Worm (Caenorhabditis elegans): ENCODE data around the gene oxy-4.
A peak's percentile ranks its signal among the peaks of the same experiment; 100 is the strongest.

Gene oxy-4

ce11 chrIII:5150012-5150411, 8.6 kb downstream of the oxy-4 start:
- no peak for TF ChIP-seq daf-12 (tag; optimal IDR thresholded peaks at IDR 0.05)

- TF ChIP-seq unc-62 (GFP tag; optimal IDR thresholded peaks at IDR 0.05 in 1 of 2) (peak in 1 of 2 experiments; percentile 9), unc-62 (tag; optimal IDR thresholded peaks at IDR 0.05) (no peak), lir-3 (tag; optimal IDR thresholded peaks at IDR 0.05) (no peak)
Observed at ce11 chrIII:5149478-5149877, 9.1 kb downstream of the oxy-4 start, which contains the start of gene Y54H5A.2. Gene Y54H5A.2 (minus strand): TSS chrIII:5149578.

ce11 chrIII:5147445-5147844, 11.1 kb downstream of the oxy-4 start:
- TF ChIP-seq unc-39 (tag; optimal IDR thresholded peaks at IDR 0.05) = no peak
- peak in 1 of 2 experiments; percentile 83 for TF ChIP-seq unc-62 (GFP tag; optimal IDR thresholded peaks at IDR 0.05 in 1 of 2)
- TF ChIP-seq unc-62 (tag; optimal IDR thresholded peaks at IDR 0.05) = no peak
- no peak for TF ChIP-seq daf-16 (GFP tag; optimal IDR thresholded peaks at IDR 0.05)
- TF ChIP-seq daf-16 (tag; optimal IDR thresholded peaks at IDR 0.05) = peak; percentile 43
- TF ChIP-seq tra-1 (GFP tag; IDR thresholded peaks at IDR 0.05) = no peak; the same call in 1 of the 2 replicates
- TF ChIP-seq pqm-1 (tag; optimal IDR thresholded peaks at IDR 0.05) = peak; percentile 35
- TF ChIP-seq ceh-62 (tag; optimal IDR thresholded peaks at IDR 0.05) = no peak

ce11 chrIII:5146749-5147148, 11.8 kb downstream of the oxy-4 start:
- TF ChIP-seq lin-39 (tag; optimal IDR thresholded peaks at IDR 0.05) (no peak), nhr-111 (GFP tag; optimal IDR thresholded peaks at IDR 0.05) (no peak), ceh-20 (GFP tag; IDR thresholded peaks at IDR 0.05) (peak; percentile 84), daf-12 (tag; optimal IDR thresholded peaks at IDR 0.05) (no peak), sdz-12 (GFP tag; optimal IDR thresholded peaks at IDR 0.05) (no peak), set-16 (GFP tag; IDR thresholded peaks at IDR 0.05) (no peak), F26F4.8 (GFP tag; conservative IDR thresholded peaks at IDR 0.05) (no peak), ztf-11 (tag; optimal IDR thresholded peaks at IDR 0.05) (no peak), hlh-11 (tag; optimal IDR thresholded peaks at IDR 0.05) (peak; percentile 65), unc-62 (GFP tag; optimal IDR thresholded peaks at IDR 0.05 in 1 of 2) (peak in 1 of 2 experiments; percentile 70), unc-62 (tag; optimal IDR thresholded peaks at IDR 0.05) (no peak), tra-1 (GFP tag; IDR thresholded peaks at IDR 0.05) (peak; percentile 78), lin-29 (GFP tag; IDR thresholded peaks at IDR 0.05) (no peak), pha-4 (GFP tag; IDR thresholded peaks at IDR 0.05) (no peak), pha-4 (tag; optimal IDR thresholded peaks at IDR 0.05) (no peak), pqm-1 (tag; optimal IDR thresholded peaks at IDR 0.05) (peak; percentile 39), daf-16 (GFP tag; optimal IDR thresholded peaks at IDR 0.05) (no peak), daf-16 (tag; optimal IDR thresholded peaks at IDR 0.05) (peak; percentile 86), ceh-32 (tag; optimal IDR thresholded peaks at IDR 0.05; ENCODE audit: poor library complexity) (no peak), dve-1 (tag; optimal IDR thresholded peaks at IDR 0.05; ENCODE audit: insufficient read depth) (peak; percentile 71), arid-1 (GFP tag; conservative IDR thresholded peaks at IDR 0.05) (no peak), F44E2.7 (GFP tag; IDR thresholded peaks at IDR 0.05) (no peak), lin-1 (GFP tag; IDR thresholded peaks at IDR 0.05) (0 out of 2 replicates have a peak, but pooled peaks have one; percentile 22), hmg-1.1 (GFP tag; IDR thresholded peaks at IDR 0.05) (no peak), zip-2 (tag; optimal IDR thresholded peaks at IDR 0.05) (no peak), dmd-6 (GFP tag; IDR thresholded peaks at IDR 0.05) (peak; percentile 65), mxl-3 (GFP tag; optimal IDR thresholded peaks at IDR 0.05) (peak; percentile 33), php-3 (GFP tag; IDR thresholded peaks at IDR 0.05) (peak; percentile 98), ceh-44 (GFP tag; IDR thresholded peaks at IDR 0.05) (no peak), nhr-28 (tag; optimal IDR thresholded peaks at IDR 0.05) (peak; percentile 48)

DNA sequence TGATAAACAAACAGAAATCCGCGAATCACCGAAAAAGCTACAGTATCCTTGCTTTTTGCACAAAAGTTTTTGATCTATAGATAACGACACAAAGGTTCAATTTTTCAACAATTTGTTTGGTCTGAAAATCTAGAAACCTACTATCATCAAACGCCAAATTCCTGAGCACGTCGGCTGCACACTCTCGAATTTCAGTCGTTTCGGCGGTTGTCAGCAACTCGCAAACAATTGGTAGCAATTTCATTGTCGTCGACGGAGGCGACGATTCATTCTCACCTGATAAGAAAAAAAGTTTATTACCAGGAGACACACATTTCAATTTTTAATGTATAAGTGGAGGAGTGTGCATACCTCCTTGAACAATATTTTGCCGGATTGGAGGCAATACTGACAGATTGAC, 12.7 kb downstream of the oxy-4 start:
- TF ChIP-seq duxl-1 (tag; optimal IDR thresholded peaks at IDR 0.05; ENCODE audit: poor library complexity) (no peak), daf-16 (GFP tag; optimal IDR thresholded peaks at IDR 0.05) (no peak), daf-16 (tag; optimal IDR thresholded peaks at IDR 0.05) (peak; percentile 52), nhr-41 (GFP tag; IDR thresholded peaks at IDR 0.05) (no peak), zip-11 (GFP tag; IDR thresholded peaks at IDR 0.05) (no peak), dmd-6 (GFP tag; IDR thresholded peaks at IDR 0.05) (peak; percentile 51; the same call in 1 of the 2 replicates), dve-1 (tag; optimal IDR thresholded peaks at IDR 0.05; ENCODE audit: insufficient read depth) (peak; percentile 22), nhr-28 (tag; optimal IDR thresholded peaks at IDR 0.05) (peak; percentile 17), tra-1 (GFP tag; IDR thresholded peaks at IDR 0.05) (0 out of 2 replicates have a peak, but pooled peaks have one; percentile 52), lin-38 (GFP tag; IDR thresholded peaks at IDR 0.05) (no peak), hlh-11 (tag; optimal IDR thresholded peaks at IDR 0.05) (peak; percentile 52), pqm-1 (tag; optimal IDR thresholded peaks at IDR 0.05) (peak; percentile 42), php-3 (GFP tag; IDR thresholded peaks at IDR 0.05) (0 out of 2 replicates have a peak, but pooled peaks have one; percentile 48)

Measured in whole organism, L4 larva.